Worm (Caenorhabditis elegans) whole organism, late embryonic: ENCODE measurements around the gene C09H5.7.

ENCODE experiments used
- ceh-31 ChIP-seq: sonication (generic microtip); optimal IDR thresholded peaks from 2 replicates; lab custom pipeline; 2016; ENCODE audit warnings: missing genetic modification characterization, missing compliant biosample characterization
- ceh-9 ChIP-seq: sonication (generic microtip); optimal IDR thresholded peaks from 2 replicates; lab custom pipeline; 2016; ENCODE audit warnings: mild to moderate bottlenecking, missing genetic modification characterization, inconsistent platforms, missing compliant biosample characterization
- pag-3 ChIP-seq: sonication (generic microtip); optimal IDR thresholded peaks from 2 replicates; lab custom pipeline; 2016; ENCODE audit warnings: missing compliant biosample characterization, missing genetic modification characterization, borderline replicate concordance
- pax-1 ChIP-seq: fragments of 150-350 bp; optimal IDR thresholded peaks from 2 replicates; lab custom pipeline; 2014; ENCODE audit warnings: missing biosample characterization, missing genetic modification characterization

ce11 chrV:8046706-8047105 is 38.3 kb downstream of the C09H5.7 start, which contains the start of gene ZC513.3:
- TF ChIP-seq pax-1 (tag; lab: Kevin White, UChicago) (no peak), ceh-31 (tag; lab: Kevin White, UChicago) (no peak), ceh-9 (no peak), pag-3 (tag; lab: Kevin White, UChicago) (no peak)
